Worm (Caenorhabditis elegans) whole organism, early embryonic: ENCODE measurements around the gene col-185.

ENCODE experiments used
- ama-1 ChIP-seq: fragments of 150-350 bp; optimal IDR thresholded peaks from 2 replicates; lab custom pipeline; 2014
- ceh-13 ChIP-seq: fragments of 200-800 bp; sonication (Bioruptor generic); optimal IDR thresholded peaks from 2 replicates; lab custom pipeline; 2018; ENCODE audit warnings: mild to moderate bottlenecking, missing genetic modification characterization, missing compliant biosample characterization
- ceh-36 ChIP-seq: sonication (generic microtip); optimal IDR thresholded peaks from 2 replicates; lab custom pipeline; 2016; ENCODE audit warnings: missing genetic modification characterization, inconsistent platforms, missing compliant biosample characterization
- flt-1 ChIP-seq: fragments of 200-800 bp; sonication (Bioruptor generic); IDR thresholded peaks from 2 replicates; pipeline ENCODE4 v1.3.6; 2022; ENCODE audit warnings: missing genetic modification characterization, missing compliant biosample characterization
- hmg-4 ChIP-seq: fragments of 200-800 bp; sonication (Bioruptor generic); optimal IDR thresholded peaks from 2 replicates; lab custom pipeline; 2018; ENCODE audit warnings: mild to moderate bottlenecking, missing genetic modification characterization, missing compliant biosample characterization
- hnd-1 ChIP-seq: sonication (generic microtip); optimal IDR thresholded peaks from 2 replicates; lab custom pipeline; 2016; ENCODE audit warnings: missing genetic modification characterization, missing compliant biosample characterization
- pes-1 ChIP-seq: fragments of 200-800 bp; sonication (Bioruptor generic); IDR thresholded peaks from 2 replicates; pipeline ENCODE4 v1.3.6; 2022; ENCODE audit warnings: missing genetic modification reagents, missing genetic modification characterization, missing compliant biosample characterization
- sea-1 ChIP-seq: fragments of 200-800 bp; sonication (Bioruptor generic); conservative IDR thresholded peaks from 2 replicates; pipeline ENCODE4 v1.3.6; 2022; ENCODE audit warnings: missing genetic modification characterization, missing compliant biosample characterization
- tra-4 ChIP-seq: sonication (generic microtip); optimal IDR thresholded peaks from 2 replicates; lab custom pipeline; 2017; ENCODE audit warnings: missing genetic modification characterization, missing compliant biosample characterization

ce11 chrX:13469047-13469633 lies 41.8 kb downstream of the col-185 start, which contains the start of gene col-184:
- TF ChIP-seq ceh-36 (tag; lab: Kevin White, UChicago) (no peak), flt-1 (GFP tag; lab: Robert Waterston, UW) (no peak), ama-1 (lab: Kevin White, UChicago) (no peak), pes-1 (no peak), sea-1 (GFP tag; lab: Robert Waterston, UW) (no peak), ceh-13 (no peak), hnd-1 (tag; lab: Kevin White, UChicago) (no peak), hmg-4 (GFP tag; lab: Kevin White, UChicago) (no peak), tra-4 (tag; lab: Kevin White, UChicago) (no peak)
